Fruit fly (Drosophila melanogaster) whole organism, embryonic: ENCODE results near the gene mus301.
A peak's percentile ranks its signal among the peaks of the same experiment; 100 is the strongest.

ENCODE experiments used
- Asciz ChIP-seq: fragments of 200-800 bp; sonication (Bioruptor generic); optimal IDR thresholded peaks from 2 replicates; lab custom pipeline; 2017; ENCODE audit warnings: missing biosample characterization, mild to moderate bottlenecking, missing genetic modification characterization, missing genetic modification reagents
- Atf-2 ChIP-seq: fragments of 200-800 bp; sonication (Bioruptor generic); optimal IDR thresholded peaks from 2 replicates; lab custom pipeline; 2016; ENCODE audit warnings: missing biosample characterization, missing genetic modification characterization
- Bgb ChIP-seq: fragments of 200-800 bp; sonication (Bioruptor generic); IDR thresholded peaks from 2 replicates; pipeline ENCODE4 v1.3.6; 2022; ENCODE audit warnings: missing biosample characterization, missing genetic modification characterization; ENCODE audit not compliant: partially characterized antibody
- CG10654 ChIP-seq: fragments of 200-800 bp; sonication (Bioruptor generic); optimal IDR thresholded peaks from 2 replicates; lab custom pipeline; 2016; ENCODE audit warnings: missing biosample characterization, missing genetic modification characterization
- CG12219 ChIP-seq: fragments of 200-800 bp; sonication (Bioruptor generic); optimal IDR thresholded peaks from 3 replicates; lab custom pipeline; 2018; ENCODE audit warnings: missing biosample characterization, mild to moderate bottlenecking, missing genetic modification characterization
- CG13123 ChIP-seq: fragments of 200-800 bp; sonication (Bioruptor generic); optimal IDR thresholded peaks from 2 replicates; lab custom pipeline; 2016; ENCODE audit warnings: missing biosample characterization, missing genetic modification characterization
- CG13296 ChIP-seq: fragments of 200-800 bp; sonication (Bioruptor generic); optimal IDR thresholded peaks from 3 replicates; lab custom pipeline; 2018; ENCODE audit warnings: missing biosample characterization, mild to moderate bottlenecking, missing genetic modification characterization
- CG14667 ChIP-seq: fragments of 200-800 bp; sonication (Bioruptor generic); IDR thresholded peaks from 2 replicates; pipeline ENCODE4 v1.3.6; 2022; ENCODE audit warnings: missing biosample characterization, missing genetic modification characterization
- CG15514 ChIP-seq: fragments of 200-800 bp; sonication (Bioruptor generic); optimal IDR thresholded peaks from 3 replicates; lab custom pipeline; 2017; ENCODE audit warnings: missing biosample characterization, missing genetic modification characterization, mild to moderate bottlenecking, moderate library complexity, missing genetic modification reagents
- CG16813 ChIP-seq: fragments of 200-800 bp; sonication (Bioruptor generic); IDR thresholded peaks from 3 replicates; pipeline ENCODE4 v1.3.6; 2022; ENCODE audit warnings: missing biosample characterization, missing genetic modification characterization; ENCODE audit not compliant: partially characterized antibody
- CG16815 ChIP-seq: fragments of 200-800 bp; sonication (Bioruptor generic); optimal IDR thresholded peaks from 3 replicates; lab custom pipeline; 2017; ENCODE audit warnings: missing biosample characterization, mild to moderate bottlenecking, missing genetic modification characterization
- CG17385 ChIP-seq: fragments of 200-800 bp; sonication (Bioruptor generic); optimal IDR thresholded peaks from 3 replicates; lab custom pipeline; 2018; ENCODE audit warnings: missing biosample characterization, mild to moderate bottlenecking, missing genetic modification characterization
- CG17612 ChIP-seq: fragments of 200-800 bp; sonication (Bioruptor generic); IDR thresholded peaks from 2 replicates; pipeline ENCODE4 v1.3.6; 2022; ENCODE audit warnings: missing biosample characterization, missing genetic modification characterization
- CG18599 ChIP-seq: fragments of 200-800 bp; sonication (Bioruptor generic); optimal IDR thresholded peaks from 3 replicates; lab custom pipeline; 2017; ENCODE audit warnings: missing biosample characterization, missing genetic modification characterization, mild to moderate bottlenecking, moderate library complexity, missing genetic modification reagents
- CG31388 ChIP-seq: fragments of 200-800 bp; sonication (Bioruptor generic); optimal IDR thresholded peaks from 2 replicates; lab custom pipeline; 2016; ENCODE audit warnings: missing biosample characterization, missing genetic modification characterization
- CG4424 ChIP-seq: fragments of 200-800 bp; sonication (Bioruptor generic); optimal IDR thresholded peaks from 3 replicates; lab custom pipeline; 2016; ENCODE audit warnings: missing biosample characterization, missing genetic modification characterization
- CG9932 ChIP-seq: fragments of 200-800 bp; sonication (Bioruptor generic); IDR thresholded peaks from 2 replicates; pipeline ENCODE4 v1.3.6; 2022; ENCODE audit warnings: missing biosample characterization, missing genetic modification characterization
- CTCF ChIP-seq: fragments of 200-800 bp; sonication (Bioruptor generic); optimal IDR thresholded peaks from 2 replicates; lab custom pipeline; 2017; ENCODE audit warnings: missing biosample characterization, mild to moderate bottlenecking, missing genetic modification characterization, moderate library complexity
- Dbx ChIP-seq: fragments of 200-800 bp; sonication (Bioruptor generic); IDR thresholded peaks from 3 replicates; pipeline ENCODE4 v1.3.6; 2022; ENCODE audit warnings: missing biosample characterization, missing genetic modification characterization
- Deaf1 ChIP-seq: fragments of 200-800 bp; optimal IDR thresholded peaks from 3 replicates; lab custom pipeline; 2019; ENCODE audit warnings: missing biosample characterization, mild to moderate bottlenecking, missing genetic modification characterization, moderate library complexity
- Eip74EF ChIP-seq, 2 experiments: fragments of 200-800 bp in 1 of 2; fragments of >200 bp in 1 of 2; sonication (Bioruptor generic) in 1 of 2; optimal IDR thresholded peaks; 2 replicates each; lab custom pipeline; 2017 to 2019; ENCODE audit warnings: missing biosample characterization in 2 of 2, missing genetic modification characterization in 2 of 2, mild to moderate bottlenecking in 1 of 2, moderate library complexity in 1 of 2
- Elba2 ChIP-seq: fragments of 200-800 bp; sonication (Bioruptor generic); optimal IDR thresholded peaks from 3 replicates; lab custom pipeline; 2016; ENCODE audit warnings: missing biosample characterization, missing genetic modification characterization
- Ets65A ChIP-seq: fragments of 200-800 bp; sonication (Bioruptor generic); peaks from one replicate; lab custom pipeline; 2016; ENCODE audit warnings: missing biosample characterization, missing genetic modification characterization
- Ets97D ChIP-seq: fragments of 200-800 bp; sonication (Bioruptor generic); optimal IDR thresholded peaks from 3 replicates; lab custom pipeline; 2016; ENCODE audit warnings: missing biosample characterization, missing genetic modification characterization
- HLH54F ChIP-seq: fragments of 200-800 bp; sonication (Bioruptor generic); optimal IDR thresholded peaks from 3 replicates; lab custom pipeline; 2016; ENCODE audit warnings: missing biosample characterization, missing genetic modification characterization
- Hr78 ChIP-seq, 2 experiments: fragments of 200-800 bp in 1 of 2; fragments of >200 bp in 1 of 2; sonication (Bioruptor generic) in 1 of 2; optimal IDR thresholded peaks; 2 replicates each; lab custom pipeline; 2017 to 2019; ENCODE audit warnings: missing biosample characterization in 2 of 2, missing genetic modification characterization in 2 of 2, mild to moderate bottlenecking in 1 of 2, moderate library complexity in 1 of 2
- MBD-R2 ChIP-seq: fragments of 200-800 bp; sonication (Bioruptor generic); IDR thresholded peaks from 2 replicates; pipeline ENCODE4 v1.3.6; 2022; ENCODE audit warnings: missing biosample characterization, missing genetic modification characterization
- Nf-YA ChIP-seq: fragments of 200-800 bp; sonication (Bioruptor generic); IDR thresholded peaks from 2 replicates; pipeline ENCODE4 v1.3.6; 2022; ENCODE audit warnings: missing biosample characterization, missing genetic modification characterization
- NfI ChIP-seq: fragments of 200-800 bp; sonication (Bioruptor generic); optimal IDR thresholded peaks from 3 replicates; lab custom pipeline; 2018; ENCODE audit warnings: missing biosample characterization, mild to moderate bottlenecking, missing genetic modification characterization, moderate library complexity
- Pdp1 ChIP-seq, 2 experiments: fragments of 200-800 bp; sonication (Bioruptor generic); optimal IDR thresholded peaks; 3 replicates each; lab custom pipeline; 2016; ENCODE audit warnings: missing biosample characterization in 2 of 2, missing genetic modification characterization in 2 of 2, mild to moderate bottlenecking in 1 of 2, moderate library complexity in 1 of 2
- Sox100B ChIP-seq: fragments of 200-800 bp; sonication (Bioruptor generic); optimal IDR thresholded peaks from 3 replicates; lab custom pipeline; 2018; ENCODE audit warnings: missing biosample characterization, mild to moderate bottlenecking, missing genetic modification characterization
- Sry-β ChIP-seq: fragments of 200-800 bp; sonication (Bioruptor generic); optimal IDR thresholded peaks from 2 replicates; lab custom pipeline; 2018; ENCODE audit warnings: missing biosample characterization, mild to moderate bottlenecking, missing genetic modification characterization, moderate library complexity
- Ssrp ChIP-seq: fragments of 200-800 bp; sonication (Bioruptor generic); optimal IDR thresholded peaks from 2 replicates; lab custom pipeline; 2018; ENCODE audit warnings: missing biosample characterization, mild to moderate bottlenecking, missing genetic modification characterization, moderate library complexity
- aop ChIP-seq: fragments of 200-800 bp; sonication (Bioruptor generic); IDR thresholded peaks from 2 replicates; pipeline ENCODE4 v1.3.6; 2022; ENCODE audit warnings: missing biosample characterization, missing genetic modification characterization
- ase ChIP-seq: fragments of 200-800 bp; sonication (Bioruptor generic); IDR thresholded peaks from 3 replicates; pipeline ENCODE4 v1.3.6; 2022; ENCODE audit warnings: missing biosample characterization, missing genetic modification characterization
- bowl ChIP-seq: fragments of 200-800 bp; sonication (Bioruptor generic); IDR thresholded peaks from 2 replicates; pipeline ENCODE4 v1.3.6; 2022; ENCODE audit warnings: missing biosample characterization, missing genetic modification characterization
- cato ChIP-seq: fragments of 200-800 bp; sonication (Bioruptor generic); optimal IDR thresholded peaks from 2 replicates; lab custom pipeline; 2016; ENCODE audit warnings: missing biosample characterization, missing genetic modification characterization, borderline replicate concordance
- cwo ChIP-seq: fragments of 200-800 bp; sonication (Bioruptor generic); optimal IDR thresholded peaks from 3 replicates; lab custom pipeline; 2017; ENCODE audit warnings: missing biosample characterization, missing genetic modification characterization, mild to moderate bottlenecking, moderate library complexity, missing genetic modification reagents
- dmrt99B ChIP-seq: fragments of 200-800 bp; sonication (Bioruptor generic); optimal IDR thresholded peaks from 2 replicates; lab custom pipeline; 2018; ENCODE audit warnings: missing biosample characterization, mild to moderate bottlenecking, missing genetic modification characterization, moderate library complexity
- ftz-f1 ChIP-seq: fragments of 200-800 bp; sonication (Bioruptor generic); optimal IDR thresholded peaks from 2 replicates; lab custom pipeline; 2016; ENCODE audit warnings: missing biosample characterization, missing genetic modification characterization
- gcm2 ChIP-seq: fragments of 200-800 bp; sonication (Bioruptor generic); optimal IDR thresholded peaks from 2 replicates; lab custom pipeline; 2016; ENCODE audit warnings: missing biosample characterization, missing genetic modification characterization
- gem ChIP-seq: fragments of 200-800 bp; sonication (Bioruptor generic); optimal IDR thresholded peaks from 2 replicates; lab custom pipeline; 2019; ENCODE audit warnings: missing biosample characterization, mild to moderate bottlenecking, missing genetic modification characterization, moderate library complexity
- gro ChIP-seq: fragments of 200-800 bp; sonication (Bioruptor generic); optimal IDR thresholded peaks from 2 replicates; lab custom pipeline; 2016; ENCODE audit warnings: missing biosample characterization, missing genetic modification characterization
- gt ChIP-seq: fragments of 200-800 bp; sonication (Bioruptor generic); IDR thresholded peaks from 2 replicates; pipeline ENCODE4 v1.3.6; 2022; ENCODE audit warnings: missing biosample characterization, missing genetic modification characterization
- inv ChIP-seq: fragments of 200-800 bp; sonication (Bioruptor generic); IDR thresholded peaks from 2 replicates; pipeline ENCODE4 v1.3.6; 2022; ENCODE audit warnings: missing biosample characterization, missing genetic modification characterization; ENCODE audit not compliant: partially characterized antibody
- odd ChIP-seq: fragments of 200-800 bp; sonication (Bioruptor generic); optimal IDR thresholded peaks from 2 replicates; lab custom pipeline; 2017; ENCODE audit warnings: missing biosample characterization, mild to moderate bottlenecking, missing genetic modification characterization
- so ChIP-seq: fragments of 200-800 bp; sonication (Bioruptor generic); IDR thresholded peaks from 3 replicates; pipeline ENCODE4 v1.3.6; 2022; ENCODE audit warnings: missing biosample characterization, missing genetic modification characterization
- sr ChIP-seq: fragments of 200-800 bp; sonication (Bioruptor generic); IDR thresholded peaks from 3 replicates; pipeline ENCODE4 v1.3.6; 2022; ENCODE audit warnings: missing biosample characterization, missing genetic modification characterization
- sug ChIP-seq: fragments of 200-800 bp; optimal IDR thresholded peaks from 2 replicates; lab custom pipeline; 2019; ENCODE audit warnings: missing biosample characterization, mild to moderate bottlenecking, missing genetic modification characterization, moderate library complexity
- twi ChIP-seq: fragments of 200-800 bp; optimal IDR thresholded peaks from 2 replicates; lab custom pipeline; 2019; ENCODE audit warnings: missing biosample characterization, mild to moderate bottlenecking, missing genetic modification characterization, moderate library complexity
- zfh1 ChIP-seq: fragments of 200-800 bp; sonication (Bioruptor generic); IDR thresholded peaks from 3 replicates; pipeline ENCODE4 v1.3.6; 2022; ENCODE audit warnings: missing biosample characterization, missing genetic modification characterization

mus301 gene

DNA sequence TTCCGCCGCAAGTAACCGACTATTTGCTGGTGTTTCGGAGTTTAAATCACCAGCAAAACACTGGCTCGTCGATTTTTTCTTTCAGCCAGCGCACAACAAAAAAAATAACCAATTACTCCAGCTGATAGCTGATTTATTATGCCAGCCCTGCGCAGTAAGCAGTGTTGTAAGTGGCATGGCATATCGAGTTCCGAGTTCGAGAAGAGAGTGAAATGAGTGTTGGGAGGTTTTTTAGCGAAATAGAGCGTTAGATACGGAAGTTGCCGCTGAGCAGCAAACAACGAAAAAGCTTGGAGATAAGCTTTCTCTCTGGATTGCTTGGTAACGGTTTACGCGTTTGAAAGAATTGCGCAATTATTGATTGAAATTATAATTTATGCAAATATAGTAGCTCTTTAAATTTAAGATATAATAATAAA is 45.9 kb upstream of the mus301 start, which contains the start of gene CG7565 (continued):
- TF ChIP-seq inv (GFP tag; lab: Robert Waterston, UW): no peak
- TF ChIP-seq CG17385 (GFP tag; lab: Kevin White, UChicago): peak; percentile 50
- no peak for TF ChIP-seq gt
- peak; percentile 87 for TF ChIP-seq gro (GFP tag; lab: Kevin White, UChicago)
- no peak for TF ChIP-seq bowl (GFP tag; lab: Robert Waterston, UW)
- TF ChIP-seq Eip74EF (GFP tag; optimal IDR thresholded peaks at IDR 0.05; lab: Kevin White, UChicago): peak in 1 of 2 experiments; percentile 78
- no peak for TF ChIP-seq CG16815 (GFP tag; lab: Kevin White, UChicago)
- peak; percentile 21; the same call in 1 of the 3 replicates for TF ChIP-seq zfh1 (GFP tag; lab: Robert Waterston, UW)
- peak in 1 of 2 experiments; percentile 88 for TF ChIP-seq Pdp1 (GFP tag; optimal IDR thresholded peaks at IDR 0.05; lab: Kevin White, UChicago)
- no peak for TF ChIP-seq Sox100B
- peak; percentile 56 for TF ChIP-seq cwo (GFP tag; lab: Kevin White, UChicago)
- peak; percentile 45; the same call in 1 of the 3 replicates for TF ChIP-seq Dbx
- peak; percentile 65 for TF ChIP-seq sug (tag; lab: Kevin White, UChicago)
- no peak for TF ChIP-seq CG12219
- TF ChIP-seq Asciz (GFP tag; lab: Kevin White, UChicago): peak; percentile 19
- no peak for TF ChIP-seq dmrt99B (tag; lab: Kevin White, UChicago)
- no peak for TF ChIP-seq gcm2 (GFP tag; lab: Kevin White, UChicago)
- no peak for TF ChIP-seq CG13123 (GFP tag; lab: Kevin White, UChicago)
- no peak for TF ChIP-seq sr (GFP tag; lab: Robert Waterston, UW)
- peak; percentile 17 for TF ChIP-seq ftz-f1
- no peak for TF ChIP-seq cato (GFP tag; lab: Kevin White, UChicago)
- TF ChIP-seq CG17612: no peak
- TF ChIP-seq Bgb (GFP tag; lab: Robert Waterston, UW): peak; percentile 54
- TF ChIP-seq Nf-YA (GFP tag; lab: Robert Waterston, UW): no peak
- TF ChIP-seq HLH54F (GFP tag; lab: Kevin White, UChicago): peak; percentile 55
- TF ChIP-seq Ssrp (tag; lab: Kevin White, UChicago): no peak
- 0 out of 2 replicates have a peak, but pooled peaks have one; percentile 48 for TF ChIP-seq aop (GFP tag; lab: Robert Waterston, UW)
- no peak for TF ChIP-seq Atf-2 (GFP tag; lab: Kevin White, UChicago)
- peak; percentile 84 for TF ChIP-seq CG18599 (GFP tag; lab: Kevin White, UChicago)
- peak; percentile 21 for TF ChIP-seq CTCF (GFP tag; lab: Kevin White, UChicago)
- peak; percentile 42 for TF ChIP-seq Ets65A (GFP tag; lab: Kevin White, UChicago)
- peak; percentile 17 for TF ChIP-seq CG4424 (GFP tag; lab: Kevin White, UChicago)
- TF ChIP-seq Ets97D (GFP tag; lab: Kevin White, UChicago): peak; percentile 81
- TF ChIP-seq twi (tag; lab: Kevin White, UChicago): no peak
- TF ChIP-seq Elba2: no peak
- TF ChIP-seq so: peak; percentile 60; the same call in 1 of the 3 replicates
- peak; percentile 5 for TF ChIP-seq gem
- peak; percentile 74 for TF ChIP-seq MBD-R2 (GFP tag; lab: Robert Waterston, UW)
- peak; percentile 36 for TF ChIP-seq Deaf1 (tag; lab: Kevin White, UChicago)
- no peak for TF ChIP-seq CG10654 (GFP tag; lab: Kevin White, UChicago)
- TF ChIP-seq Hr78 (GFP tag; optimal IDR thresholded peaks at IDR 0.05; lab: Kevin White, UChicago): no peak
- TF ChIP-seq CG9932 (GFP tag; lab: Robert Waterston, UW): peak; percentile 56
- TF ChIP-seq ase (GFP tag; lab: Robert Waterston, UW): no peak
- TF ChIP-seq odd (GFP tag; lab: Kevin White, UChicago): peak; percentile 52
- no peak for TF ChIP-seq CG31388 (GFP tag; lab: Kevin White, UChicago)
- no peak for TF ChIP-seq CG14667 (GFP tag; lab: Robert Waterston, UW)
- TF ChIP-seq Sry-β (GFP tag; lab: Kevin White, UChicago): no peak
- peak; percentile 56 for TF ChIP-seq CG13296 (GFP tag; lab: Kevin White, UChicago)
- TF ChIP-seq NfI: peak; percentile 65
- peak; percentile 88 for TF ChIP-seq CG15514 (GFP tag; lab: Kevin White, UChicago)
- 0 out of 3 replicates have a peak, but pooled peaks have one; percentile 13 for TF ChIP-seq CG16813 (GFP tag; lab: Robert Waterston, UW)
